Worm (Caenorhabditis elegans): Measurements from ENCODE around the gene ttc-7.

ttc-7 gene

DNA sequence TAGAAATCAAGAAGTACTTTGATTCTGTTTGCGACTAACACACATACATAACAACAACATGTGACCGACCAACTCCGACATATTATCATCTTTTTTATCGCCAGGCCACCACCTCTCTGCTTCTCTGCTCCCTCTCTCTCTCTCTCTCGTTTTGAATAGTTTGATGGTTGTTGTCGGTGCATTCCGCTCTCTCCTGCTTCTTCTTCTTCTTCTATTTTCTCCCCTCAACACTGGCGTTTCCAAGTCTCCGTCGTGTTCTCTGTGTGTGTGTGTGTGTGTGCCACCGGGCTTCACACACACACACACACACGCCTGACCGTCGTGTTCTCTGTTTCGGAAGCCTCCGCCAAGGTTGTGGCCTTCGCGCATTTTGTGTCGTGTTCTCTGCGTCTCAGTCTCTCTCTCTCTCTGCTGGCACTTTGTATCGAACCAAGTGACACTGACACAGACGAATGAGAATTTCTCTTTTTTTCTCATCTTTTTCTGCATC is 64.9 kb downstream of the ttc-7 start (continued):
- TF ChIP-seq rcor-1 (GFP tag; IDR thresholded peaks at IDR 0.05) (peak; percentile 28; the same call in 1 of the 2 replicates), xnd-1 (tag; optimal IDR thresholded peaks at IDR 0.05) (no peak), snpc-1.3 (tag; optimal IDR thresholded peaks at IDR 0.05; ENCODE audit: insufficient read depth) (no peak), mxl-1 (tag; optimal IDR thresholded peaks at IDR 0.05) (no peak), ama-1 (optimal IDR thresholded peaks at IDR 0.05) (no peak), ama-1 (GFP tag; optimal IDR thresholded peaks at IDR 0.05) (no peak), sptf-2 (GFP tag; optimal IDR thresholded peaks at IDR 0.05) (no peak), athp-1 (tag; optimal IDR thresholded peaks at IDR 0.05) (peak; percentile 67), efl-1 (GFP tag; optimal IDR thresholded peaks at IDR 0.05) (no peak), cebp-1 (GFP tag; IDR thresholded peaks at IDR 0.05) (no peak; the same call in 1 of the 2 replicates), cebp-1 (tag; optimal IDR thresholded peaks at IDR 0.05) (peak; percentile 95), ztf-22 (GFP tag; optimal IDR thresholded peaks at IDR 0.05) (peak; percentile 99), T26A5.8 (tag; optimal IDR thresholded peaks at IDR 0.05) (no peak), atf-7 (tag; optimal IDR thresholded peaks at IDR 0.05) (peak; percentile 97), nfyb-1 (GFP tag; IDR thresholded peaks at IDR 0.05) (peak; percentile 94), unc-62 (GFP tag; optimal IDR thresholded peaks at IDR 0.05) (peak; percentile 45), nfya-1 (tag; optimal IDR thresholded peaks at IDR 0.05; ENCODE audit: borderline replicate concordance, insufficient read depth) (no peak), ztf-6 (GFP tag; IDR thresholded peaks at IDR 0.05) (no peak), madf-6 (GFP tag; IDR thresholded peaks at IDR 0.05) (no peak), ztf-3 (GFP tag; optimal IDR thresholded peaks at IDR 0.05) (peak; percentile 94), tlf-1 (GFP tag; optimal IDR thresholded peaks at IDR 0.05) (peak; percentile 91), repo-1 (tag; optimal IDR thresholded peaks at IDR 0.05) (peak; percentile 71), F57A8.1 (GFP tag; optimal IDR thresholded peaks at IDR 0.05) (no peak), B0019.2 (GFP tag; conservative IDR thresholded peaks at IDR 0.05) (no peak), F37B4.10 (GFP tag; IDR thresholded peaks at IDR 0.05) (0 out of 2 replicates have a peak, but pooled peaks have one; percentile 76), chd-7 (tag; optimal IDR thresholded peaks at IDR 0.05) (peak; percentile 98), C06A6.2 (GFP tag; conservative IDR thresholded peaks at IDR 0.05) (peak; percentile 93), ekl-4 (GFP tag; IDR thresholded peaks at IDR 0.05) (0 out of 2 replicates have a peak, but pooled peaks have one; percentile 55), ceh-27 (GFP tag; optimal IDR thresholded peaks at IDR 0.05) (peak; percentile 86), nhr-120 (GFP tag; IDR thresholded peaks at IDR 0.05) (no peak), F22D6.2 (tag; optimal IDR thresholded peaks at IDR 0.05) (peak; percentile 97), F33H1.4 (GFP tag; IDR thresholded peaks at IDR 0.05) (no peak), lin-35 (GFP tag; optimal IDR thresholded peaks at IDR 0.05) (peak in 1 of 3 experiments; percentile 86), let-526 (GFP tag; IDR thresholded peaks at IDR 0.05) (no peak), him-1 (tag; optimal IDR thresholded peaks at IDR 0.05) (no peak), sea-2 (GFP tag; IDR thresholded peaks at IDR 0.05) (0 out of 2 replicates have a peak, but pooled peaks have one; percentile 29), sdz-38 (tag; optimal IDR thresholded peaks at IDR 0.05) (no peak), mel-28 (tag; optimal IDR thresholded peaks at IDR 0.05; ENCODE audit: borderline replicate concordance) (no peak), nhr-179 (tag; optimal IDR thresholded peaks at IDR 0.05) (no peak), unc-130 (GFP tag; optimal IDR thresholded peaks at IDR 0.05) (no peak), bed-1 (GFP tag; IDR thresholded peaks at IDR 0.05) (no peak), lin-54 (GFP tag; optimal IDR thresholded peaks at IDR 0.05) (peak; percentile 44), C17E4.6 (GFP tag; IDR thresholded peaks at IDR 0.05) (no peak), ets-4 (GFP tag; optimal IDR thresholded peaks at IDR 0.05) (peak; percentile 87), F23B12.7 (tag; optimal IDR thresholded peaks at IDR 0.05; ENCODE audit: insufficient read depth) (no peak), pbrm-1 (GFP tag; IDR thresholded peaks at IDR 0.05) (peak; percentile 75), lsy-27 (tag; optimal IDR thresholded peaks at IDR 0.05; ENCODE audit: borderline replicate concordance, insufficient read depth) (no peak)
